Fruit fly (Drosophila melanogaster) whole organism, embryonic: ENCODE measurements around the gene CG17027.

Source experiments
- Aef1 ChIP-seq: fragments of 200-800 bp; sonication (Bioruptor generic); IDR thresholded peaks from 3 replicates; pipeline ENCODE4 v1.3.6; 2022; ENCODE audit warnings: missing biosample characterization, missing genetic modification characterization
- CG10147 ChIP-seq: fragments of 200-800 bp; sonication (Bioruptor generic); optimal IDR thresholded peaks from 2 replicates; lab custom pipeline; 2019; ENCODE audit warnings: missing biosample characterization, mild to moderate bottlenecking, missing genetic modification characterization, moderate library complexity
- CG10431 ChIP-seq: fragments of 200-800 bp; sonication (Bioruptor generic); optimal IDR thresholded peaks from 3 replicates; lab custom pipeline; 2018; ENCODE audit warnings: missing biosample characterization, mild to moderate bottlenecking, missing genetic modification characterization
- CG10565 ChIP-seq: fragments of 200-800 bp; sonication (Bioruptor generic); optimal IDR thresholded peaks from 3 replicates; lab custom pipeline; 2016; ENCODE audit warnings: missing biosample characterization, mild to moderate bottlenecking, missing genetic modification characterization
- CG11247 ChIP-seq: fragments of 200-800 bp; sonication (Bioruptor generic); IDR thresholded peaks from 2 replicates; pipeline ENCODE4 v1.3.6; 2022; ENCODE audit warnings: missing biosample characterization, missing genetic modification characterization
- CG1233 ChIP-seq: fragments of 200-800 bp; sonication (Bioruptor generic); optimal IDR thresholded peaks from 4 replicates; lab custom pipeline; 2018; ENCODE audit warnings: missing biosample characterization, mild to moderate bottlenecking, missing genetic modification characterization
- CG13624 ChIP-seq: fragments of 200-800 bp; sonication (Bioruptor generic); optimal IDR thresholded peaks from 2 replicates; lab custom pipeline; 2016; ENCODE audit warnings: missing biosample characterization, missing genetic modification characterization
- CG15479 ChIP-seq: fragments of 200-800 bp; sonication (Bioruptor generic); optimal IDR thresholded peaks from 3 replicates; lab custom pipeline; 2019; ENCODE audit warnings: missing biosample characterization, mild to moderate bottlenecking, missing genetic modification characterization, moderate library complexity
- CG15696 ChIP-seq: fragments of 200-800 bp; sonication (Bioruptor generic); optimal IDR thresholded peaks from 2 replicates; lab custom pipeline; 2019; ENCODE audit warnings: missing biosample characterization, mild to moderate bottlenecking, missing genetic modification characterization, moderate library complexity
- CG17612 ChIP-seq: fragments of 200-800 bp; sonication (Bioruptor generic); IDR thresholded peaks from 2 replicates; pipeline ENCODE4 v1.3.6; 2022; ENCODE audit warnings: missing biosample characterization, missing genetic modification characterization
- CG2202 ChIP-seq: fragments of 200-800 bp; sonication (Bioruptor generic); optimal IDR thresholded peaks from 2 replicates; lab custom pipeline; 2018; ENCODE audit warnings: missing biosample characterization, mild to moderate bottlenecking, missing genetic modification characterization
- CG2875 ChIP-seq: fragments of 200-800 bp; sonication (Bioruptor generic); optimal IDR thresholded peaks from 2 replicates; lab custom pipeline; 2017; ENCODE audit warnings: missing biosample characterization, mild to moderate bottlenecking, missing genetic modification characterization, missing genetic modification reagents
- CG30431 ChIP-seq: fragments of 200-800 bp; sonication (Bioruptor generic); optimal IDR thresholded peaks from 2 replicates; lab custom pipeline; 2017; ENCODE audit warnings: missing biosample characterization, missing genetic modification characterization
- CG3838 ChIP-seq: fragments of 200-800 bp; sonication (Bioruptor generic); optimal IDR thresholded peaks from 3 replicates; lab custom pipeline; 2016; ENCODE audit warnings: missing biosample characterization, missing genetic modification characterization
- CG4707 ChIP-seq: fragments of 200-800 bp; sonication (Bioruptor generic); optimal IDR thresholded peaks from 2 replicates; lab custom pipeline; 2018; ENCODE audit warnings: missing biosample characterization, mild to moderate bottlenecking, missing genetic modification characterization, moderate library complexity
- CG4820 ChIP-seq: fragments of 200-800 bp; sonication (Bioruptor generic); optimal IDR thresholded peaks from 3 replicates; lab custom pipeline; 2016; ENCODE audit warnings: missing biosample characterization, missing genetic modification characterization
- CG6689 ChIP-seq: fragments of 200-800 bp; sonication (Bioruptor generic); IDR thresholded peaks from 2 replicates; pipeline ENCODE4 v1.3.6; 2022; ENCODE audit warnings: missing biosample characterization, missing genetic modification characterization
- CG7372 ChIP-seq: fragments of 200-800 bp; sonication (Bioruptor generic); IDR thresholded peaks from 2 replicates; pipeline ENCODE4 v1.3.6; 2022; ENCODE audit warnings: missing biosample characterization, missing genetic modification characterization
- CG7839 ChIP-seq: fragments of 200-800 bp; sonication (Bioruptor generic); optimal IDR thresholded peaks from 3 replicates; lab custom pipeline; 2018; ENCODE audit warnings: missing biosample characterization, mild to moderate bottlenecking, missing genetic modification characterization, moderate library complexity
- CG9215 ChIP-seq: fragments of 200-800 bp; sonication (Bioruptor generic); IDR thresholded peaks from 2 replicates; pipeline ENCODE4 v1.3.6; 2022; ENCODE audit warnings: missing biosample characterization, missing genetic modification characterization
- HLH4C ChIP-seq: fragments of 200-800 bp; sonication (Bioruptor generic); IDR thresholded peaks from 3 replicates; pipeline ENCODE4 v1.3.6; 2022; ENCODE audit warnings: missing biosample characterization, missing genetic modification characterization; ENCODE audit not compliant: partially characterized antibody
- HmgD ChIP-seq: fragments of 200-800 bp; sonication (Bioruptor generic); optimal IDR thresholded peaks from 3 replicates; lab custom pipeline; 2016; ENCODE audit warnings: missing biosample characterization, missing genetic modification characterization
- Lhr ChIP-seq: fragments of 200-800 bp; sonication (Bioruptor generic); optimal IDR thresholded peaks from 3 replicates; lab custom pipeline; 2017; ENCODE audit warnings: mild to moderate bottlenecking, missing biosample characterization, missing genetic modification reagents, missing genetic modification characterization
- Nf-YC ChIP-seq: fragments of 200-800 bp; optimal IDR thresholded peaks from 3 replicates; lab custom pipeline; 2019; ENCODE audit warnings: missing biosample characterization, mild to moderate bottlenecking, missing genetic modification characterization, moderate library complexity
- NfI ChIP-seq: fragments of 200-800 bp; sonication (Bioruptor generic); optimal IDR thresholded peaks from 3 replicates; lab custom pipeline; 2018; ENCODE audit warnings: missing biosample characterization, mild to moderate bottlenecking, missing genetic modification characterization, moderate library complexity
- Pdp1 ChIP-seq, 2 experiments: fragments of 200-800 bp; sonication (Bioruptor generic); optimal IDR thresholded peaks; 3 replicates each; lab custom pipeline; 2016; ENCODE audit warnings: missing biosample characterization in 2 of 2, missing genetic modification characterization in 2 of 2, mild to moderate bottlenecking in 1 of 2, moderate library complexity in 1 of 2
- Rfx ChIP-seq: fragments of 200-800 bp; sonication (Bioruptor generic); IDR thresholded peaks from 2 replicates; pipeline ENCODE4 v1.3.6; 2022; ENCODE audit warnings: missing biosample characterization, missing genetic modification characterization
- Rx ChIP-seq: fragments of 200-800 bp; sonication (Bioruptor generic); IDR thresholded peaks from 2 replicates; pipeline ENCODE4 v1.3.6; 2022; ENCODE audit warnings: missing biosample characterization, missing genetic modification characterization
- Sin3A ChIP-seq: fragments of >200 bp; optimal IDR thresholded peaks from 2 replicates; lab custom pipeline; 2018
- ab ChIP-seq: fragments of 200-800 bp; sonication (Bioruptor generic); optimal IDR thresholded peaks from 2 replicates; lab custom pipeline; 2016; ENCODE audit warnings: missing biosample characterization, missing genetic modification characterization
- cas ChIP-seq: fragments of 200-800 bp; sonication (Bioruptor generic); IDR thresholded peaks from 2 replicates; pipeline ENCODE4 v1.3.6; 2022; ENCODE audit warnings: missing biosample characterization, missing genetic modification characterization
- chn ChIP-seq: fragments of 200-800 bp; sonication (Bioruptor generic); optimal IDR thresholded peaks from 2 replicates; lab custom pipeline; 2016; ENCODE audit warnings: missing biosample characterization, missing genetic modification characterization
- da ChIP-seq: fragments of 200-800 bp; sonication (Bioruptor generic); optimal IDR thresholded peaks from 2 replicates; lab custom pipeline; 2016; ENCODE audit warnings: missing biosample characterization, missing genetic modification characterization
- dmrt99B ChIP-seq: fragments of 200-800 bp; sonication (Bioruptor generic); optimal IDR thresholded peaks from 2 replicates; lab custom pipeline; 2018; ENCODE audit warnings: missing biosample characterization, mild to moderate bottlenecking, missing genetic modification characterization, moderate library complexity
- fd3F ChIP-seq: fragments of 200-800 bp; sonication (Bioruptor generic); optimal IDR thresholded peaks from 2 replicates; lab custom pipeline; 2018; ENCODE audit warnings: missing biosample characterization, mild to moderate bottlenecking, missing genetic modification characterization, moderate library complexity
- fd96Cb ChIP-seq: fragments of 200-800 bp; sonication (Bioruptor generic); optimal IDR thresholded peaks from 2 replicates; lab custom pipeline; 2018; ENCODE audit warnings: missing biosample characterization, mild to moderate bottlenecking, missing genetic modification characterization, moderate library complexity
- gcm2 ChIP-seq: fragments of 200-800 bp; sonication (Bioruptor generic); optimal IDR thresholded peaks from 2 replicates; lab custom pipeline; 2016; ENCODE audit warnings: missing biosample characterization, missing genetic modification characterization
- gro ChIP-seq: fragments of 200-800 bp; sonication (Bioruptor generic); optimal IDR thresholded peaks from 2 replicates; lab custom pipeline; 2016; ENCODE audit warnings: missing biosample characterization, missing genetic modification characterization
- hkb ChIP-seq, 2 experiments: fragments of 200-800 bp in 1 of 2; fragments of >200 bp in 1 of 2; sonication (Bioruptor generic) in 1 of 2; IDR thresholded peaks in 1 of 2; optimal IDR thresholded peaks in 1 of 2; 2 replicates each; pipeline versions ENCODE4 v1.3.6 to Lab custom; 2017 to 2022; ENCODE audit warnings: missing biosample characterization in 1 of 2, missing genetic modification characterization in 1 of 2
- ken ChIP-seq: fragments of 200-800 bp; sonication (Bioruptor generic); IDR thresholded peaks from 3 replicates; pipeline ENCODE4 v1.3.6; 2022; ENCODE audit warnings: missing biosample characterization, missing genetic modification characterization
- lmd ChIP-seq: fragments of 200-800 bp; sonication (Bioruptor generic); IDR thresholded peaks from 2 replicates; pipeline ENCODE4 v1.3.6; 2022; ENCODE audit warnings: missing biosample characterization, missing genetic modification characterization
- pb ChIP-seq: fragments of 200-800 bp; sonication (Bioruptor generic); optimal IDR thresholded peaks from 3 replicates; lab custom pipeline; 2016; ENCODE audit warnings: missing biosample characterization, missing genetic modification characterization
- pnt ChIP-seq: fragments of 200-800 bp; sonication (Bioruptor generic); optimal IDR thresholded peaks from 3 replicates; lab custom pipeline; 2016; ENCODE audit warnings: missing biosample characterization, missing genetic modification characterization
- rib ChIP-seq: fragments of 200-800 bp; sonication (Bioruptor generic); IDR thresholded peaks from 2 replicates; pipeline ENCODE4 v1.3.6; 2022; ENCODE audit warnings: missing biosample characterization, missing genetic modification characterization
- ro ChIP-seq: fragments of 200-800 bp; sonication (Bioruptor generic); IDR thresholded peaks from 2 replicates; pipeline ENCODE4 v1.3.6; 2022; ENCODE audit warnings: missing biosample characterization, missing genetic modification characterization
- sens ChIP-seq: fragments of 200-800 bp; sonication (Bioruptor generic); peaks from one replicate; lab custom pipeline; 2016; ENCODE audit warnings: missing biosample characterization, missing genetic modification characterization
- sqz ChIP-seq: fragments of 200-800 bp; sonication (Bioruptor generic); optimal IDR thresholded peaks from 3 replicates; lab custom pipeline; 2018; ENCODE audit warnings: missing biosample characterization, mild to moderate bottlenecking, missing genetic modification characterization
- stc ChIP-seq: fragments of 200-800 bp; sonication (Bioruptor generic); IDR thresholded peaks from 2 replicates; pipeline ENCODE4 v1.3.6; 2022; ENCODE audit warnings: missing biosample characterization, missing genetic modification characterization
- toy ChIP-seq: fragments of 200-800 bp; sonication (Bioruptor generic); IDR thresholded peaks from 2 replicates; pipeline ENCODE4 v1.3.6; 2022; ENCODE audit warnings: missing biosample characterization, missing genetic modification characterization
- yki ChIP-seq: fragments of >200 bp; optimal IDR thresholded peaks from 3 replicates; lab custom pipeline; 2018

Gene CG17027

dm6 chr3L:16011319-16012210 is 31.7 kb downstream of the CG17027 start, which contains the start of gene mib1 (continued):
- TF ChIP-seq CG7839 (tag; lab: Kevin White, UChicago) = no peak
- TF ChIP-seq chn (GFP tag; lab: Kevin White, UChicago) = peak; percentile 30
- TF ChIP-seq CG4707 (GFP tag; lab: Kevin White, UChicago) = peak; percentile 99
- TF ChIP-seq Rx (GFP tag; lab: Robert Waterston, UW) = no peak
- TF ChIP-seq pnt = no peak
- no peak for TF ChIP-seq CG30431 (GFP tag; lab: Kevin White, UChicago)
- 0 out of 2 replicates have a peak, but pooled peaks have one; percentile 25 for TF ChIP-seq stc (GFP tag; lab: Robert Waterston, UW)
- TF ChIP-seq CG11247 (GFP tag; lab: Robert Waterston, UW) = no peak
- TF ChIP-seq Sin3A = peak; percentile 90
- peak; percentile 99 for TF ChIP-seq Lhr (GFP tag; lab: Kevin White, UChicago)
- TF ChIP-seq CG10565 (GFP tag; lab: Kevin White, UChicago) = no peak
- TF ChIP-seq Pdp1 (GFP tag; optimal IDR thresholded peaks at IDR 0.05; lab: Kevin White, UChicago) = peak in 1 of 2 experiments; percentile 76
- no peak for TF ChIP-seq toy
- TF ChIP-seq gcm2 (GFP tag; lab: Kevin White, UChicago) = no peak
- TF ChIP-seq Nf-YC (tag; lab: Kevin White, UChicago) = peak; percentile 53
- TF ChIP-seq CG10431 = no peak
- no peak for TF ChIP-seq hkb (optimal IDR thresholded peaks at IDR 0.05; lab: Kevin White, UChicago)
- TF ChIP-seq hkb (GFP tag; IDR thresholded peaks at IDR 0.05; lab: Robert Waterston, UW) = 0 out of 2 replicates have a peak, but pooled peaks have one; percentile 13
- TF ChIP-seq CG17612 (GFP tag; lab: Robert Waterston, UW) = no peak
- TF ChIP-seq Rfx (GFP tag; lab: Robert Waterston, UW) = peak; percentile 78
- TF ChIP-seq fd3F (GFP tag; lab: Kevin White, UChicago) = no peak
- TF ChIP-seq CG1233 = no peak
- no peak for TF ChIP-seq pb (GFP tag; lab: Kevin White, UChicago)
- TF ChIP-seq CG2875 (GFP tag; lab: Kevin White, UChicago) = no peak
- no peak for TF ChIP-seq CG9215 (GFP tag; lab: Robert Waterston, UW)
- 0 out of 3 replicates have a peak, but pooled peaks have one; percentile 19 for TF ChIP-seq Aef1 (GFP tag; lab: Robert Waterston, UW)
- peak; percentile 82 for TF ChIP-seq sens (GFP tag; lab: Kevin White, UChicago)
- no peak for TF ChIP-seq CG2202 (tag; lab: Kevin White, UChicago)
- peak; percentile 35; the same call in 2 of the 3 replicates for TF ChIP-seq ken (GFP tag; lab: Robert Waterston, UW)
- TF ChIP-seq CG7372 = no peak
- TF ChIP-seq CG15479 (GFP tag; lab: Kevin White, UChicago) = no peak
- no peak for TF ChIP-seq yki (lab: Kevin White, UChicago)
- TF ChIP-seq ro = no peak
- TF ChIP-seq cas (GFP tag; lab: Robert Waterston, UW) = no peak
- no peak for TF ChIP-seq fd96Cb (tag; lab: Kevin White, UChicago)
- TF ChIP-seq NfI (GFP tag; lab: Kevin White, UChicago) = peak; percentile 53
- no peak for TF ChIP-seq da (GFP tag; lab: Kevin White, UChicago)
- peak; percentile 61 for TF ChIP-seq gro (GFP tag; lab: Kevin White, UChicago)
- no peak for TF ChIP-seq CG6689
- no peak for TF ChIP-seq ab
- TF ChIP-seq CG13624 = peak; percentile 50
- TF ChIP-seq HmgD = peak; percentile 59
- TF ChIP-seq lmd = peak; percentile 39; the same call in 1 of the 2 replicates
- no peak for TF ChIP-seq sqz (GFP tag; lab: Kevin White, UChicago)
- peak; percentile 5 for TF ChIP-seq CG4820 (GFP tag; lab: Kevin White, UChicago)
- no peak for TF ChIP-seq CG3838 (GFP tag; lab: Kevin White, UChicago)
- TF ChIP-seq CG10147 (GFP tag; lab: Kevin White, UChicago) = peak; percentile 51
- TF ChIP-seq CG15696 (tag; lab: Kevin White, UChicago) = no peak
- TF ChIP-seq dmrt99B (tag; lab: Kevin White, UChicago) = peak; percentile 37
- TF ChIP-seq HLH4C (GFP tag; lab: Robert Waterston, UW) = peak; percentile 84
- TF ChIP-seq rib (GFP tag; lab: Robert Waterston, UW) = 0 out of 2 replicates have a peak, but pooled peaks have one; percentile 16
